Fruit fly (Drosophila melanogaster) whole organism, adult: Measurements from ENCODE around the gene Atg18a.
A peak's percentile ranks its signal among the peaks of the same experiment; 100 is the strongest.

Source experiments
- CG11617 ChIP-seq: fragments of 200-800 bp; sonication (Bioruptor generic); optimal IDR thresholded peaks from 2 replicates; lab custom pipeline; 2017; ENCODE audit warnings: mild to moderate bottlenecking, missing biosample characterization, missing genetic modification reagents, missing genetic modification characterization
- CG12768 ChIP-seq: fragments of 200-800 bp; sonication (Bioruptor generic); optimal IDR thresholded peaks from 2 replicates; lab custom pipeline; 2017; ENCODE audit warnings: missing biosample characterization, missing genetic modification characterization, mild to moderate bottlenecking, moderate library complexity, missing genetic modification reagents
- CG14711 ChIP-seq: fragments of 200-800 bp; sonication (Bioruptor generic); optimal IDR thresholded peaks from 2 replicates; lab custom pipeline; 2018; ENCODE audit warnings: missing biosample characterization, mild to moderate bottlenecking, missing genetic modification characterization, moderate library complexity
- CG1620 ChIP-seq: fragments of 200-800 bp; sonication (Bioruptor generic); optimal IDR thresholded peaks from 2 replicates; lab custom pipeline; 2016; ENCODE audit warnings: missing biosample characterization, missing genetic modification characterization
- CG33017 ChIP-seq: fragments of 200-800 bp; sonication (Bioruptor generic); optimal IDR thresholded peaks from 2 replicates; lab custom pipeline; 2018; ENCODE audit warnings: missing biosample characterization, mild to moderate bottlenecking, missing genetic modification characterization, moderate library complexity
- CG5204 ChIP-seq: fragments of 200-800 bp; sonication (Bioruptor generic); optimal IDR thresholded peaks from 2 replicates; lab custom pipeline; 2016; ENCODE audit warnings: missing biosample characterization, missing genetic modification characterization
- CG7045 ChIP-seq: fragments of 200-800 bp; sonication (Bioruptor generic); optimal IDR thresholded peaks from 2 replicates; lab custom pipeline; 2017; ENCODE audit warnings: missing biosample characterization, mild to moderate bottlenecking, missing genetic modification characterization
- CG7101 ChIP-seq: fragments of 200-800 bp; sonication (Bioruptor generic); optimal IDR thresholded peaks from 2 replicates; lab custom pipeline; 2018; ENCODE audit warnings: missing biosample characterization, mild to moderate bottlenecking, missing genetic modification characterization, moderate library complexity
- Clk ChIP-seq: fragments of 200-800 bp; sonication (Bioruptor generic); optimal IDR thresholded peaks from 2 replicates; lab custom pipeline; 2017; ENCODE audit warnings: missing biosample characterization, missing genetic modification characterization
- Crg-1 ChIP-seq: fragments of 200-800 bp; sonication (Bioruptor generic); optimal IDR thresholded peaks from 2 replicates; lab custom pipeline; 2016; ENCODE audit warnings: missing biosample characterization, missing genetic modification characterization
- Hr96 ChIP-seq: fragments of 200-800 bp; sonication (Bioruptor generic); optimal IDR thresholded peaks from 2 replicates; lab custom pipeline; 2016; ENCODE audit warnings: missing biosample characterization, missing genetic modification characterization
- Mnt ChIP-seq: fragments of 200-800 bp; sonication (Bioruptor generic); optimal IDR thresholded peaks from 2 replicates; lab custom pipeline; 2016; ENCODE audit warnings: missing biosample characterization, mild to moderate bottlenecking, missing genetic modification characterization
- bab1 ChIP-seq: fragments of 200-800 bp; sonication (Bioruptor generic); optimal IDR thresholded peaks from 3 replicates; lab custom pipeline; 2019; ENCODE audit warnings: missing biosample characterization, mild to moderate bottlenecking, missing genetic modification characterization, moderate library complexity
- cic ChIP-seq: fragments of 200-800 bp; sonication (Bioruptor generic); optimal IDR thresholded peaks from 2 replicates; lab custom pipeline; 2017; ENCODE audit warnings: missing biosample characterization, mild to moderate bottlenecking, missing genetic modification characterization, moderate library complexity
- cnc ChIP-seq, 2 experiments: fragments of >200 bp; optimal IDR thresholded peaks; 2 replicates each; lab custom pipeline; 2017
- kay ChIP-seq: fragments of 200-800 bp; sonication (Bioruptor generic); peaks from one replicate; lab custom pipeline; 2016; ENCODE audit warnings: missing biosample characterization, missing genetic modification characterization, borderline replicate concordance
- ovo ChIP-seq: fragments of 200-800 bp; sonication (Bioruptor generic); optimal IDR thresholded peaks from 2 replicates; lab custom pipeline; 2016; ENCODE audit warnings: missing biosample characterization, missing genetic modification characterization
- pad ChIP-seq: fragments of 200-800 bp; sonication (Bioruptor generic); optimal IDR thresholded peaks from 3 replicates; lab custom pipeline; 2017; ENCODE audit warnings: missing biosample characterization, missing genetic modification characterization, mild to moderate bottlenecking, moderate library complexity, missing genetic modification reagents
- tj ChIP-seq: fragments of 200-800 bp; sonication (Bioruptor generic); optimal IDR thresholded peaks from 3 replicates; lab custom pipeline; 2017; ENCODE audit warnings: missing biosample characterization, mild to moderate bottlenecking, missing genetic modification characterization, moderate library complexity
- toe ChIP-seq: fragments of 200-800 bp; sonication (Bioruptor generic); optimal IDR thresholded peaks from 2 replicates; lab custom pipeline; 2016; ENCODE audit warnings: missing biosample characterization, missing genetic modification characterization

Atg18a gene

dm6 chr3L:8153206-8153996, 33.3 kb upstream of the Atg18a start:
- TF ChIP-seq ovo (GFP tag; lab: Kevin White, UChicago) (no peak), CG14711 (no peak), CG5204 (GFP tag; lab: Kevin White, UChicago) (peak; percentile 61), kay (GFP tag; lab: Kevin White, UChicago) (peak; percentile 4), CG7045 (peak; percentile 75), cnc (optimal IDR thresholded peaks at IDR 0.05; lab: Kevin White, UChicago) (no peak), tj (GFP tag; lab: Kevin White, UChicago) (peak; percentile 16)

dm6 chr3L:8154544-8154943, 32.1 kb upstream of the Atg18a start:
- TF ChIP-seq kay (GFP tag; lab: Kevin White, UChicago), result no peak
- no peak for TF ChIP-seq CG12768
- peak; percentile 76 for TF ChIP-seq tj (GFP tag; lab: Kevin White, UChicago)
- no peak for TF ChIP-seq ovo (GFP tag; lab: Kevin White, UChicago)

- no peak for TF ChIP-seq Hr96 (GFP tag; lab: Kevin White, UChicago)
- TF ChIP-seq CG5204 (GFP tag; lab: Kevin White, UChicago), result no peak
- TF ChIP-seq Crg-1 (GFP tag; lab: Kevin White, UChicago), result no peak
- no peak for TF ChIP-seq CG33017 (tag; lab: Kevin White, UChicago)
Observed at dm6 chr3L:8155324-8155723, 31.3 kb upstream of the Atg18a start.

- TF ChIP-seq cic (GFP tag; lab: Kevin White, UChicago), result no peak
- TF ChIP-seq CG11617 (GFP tag; lab: Kevin White, UChicago), result no peak
- no peak for TF ChIP-seq CG14711
- TF ChIP-seq CG12768, result no peak
- no peak for TF ChIP-seq kay (GFP tag; lab: Kevin White, UChicago)
- no peak for TF ChIP-seq ovo (GFP tag; lab: Kevin White, UChicago)
- no peak for TF ChIP-seq toe (GFP tag; lab: Kevin White, UChicago)
- TF ChIP-seq tj (GFP tag; lab: Kevin White, UChicago), result no peak
- TF ChIP-seq Crg-1 (GFP tag; lab: Kevin White, UChicago), result no peak
- no peak for TF ChIP-seq CG7101 (tag; lab: Kevin White, UChicago)
- TF ChIP-seq CG5204 (GFP tag; lab: Kevin White, UChicago), result no peak
- TF ChIP-seq cnc (optimal IDR thresholded peaks at IDR 0.05; lab: Kevin White, UChicago), result no peak
- no peak for TF ChIP-seq Hr96 (GFP tag; lab: Kevin White, UChicago)
- no peak for TF ChIP-seq CG1620 (GFP tag; lab: Kevin White, UChicago)
- TF ChIP-seq Clk (GFP tag; lab: Kevin White, UChicago), result no peak
- no peak for TF ChIP-seq bab1
- no peak for TF ChIP-seq pad
- no peak for TF ChIP-seq CG7045
- TF ChIP-seq Mnt, result no peak
- TF ChIP-seq CG33017 (tag; lab: Kevin White, UChicago), result no peak
Observed at dm6 chr3L:8156199-8156598, 30.5 kb upstream of the Atg18a start.

- TF ChIP-seq pad, result no peak
- TF ChIP-seq toe (GFP tag; lab: Kevin White, UChicago), result no peak
- TF ChIP-seq Crg-1 (GFP tag; lab: Kevin White, UChicago), result no peak
- no peak for TF ChIP-seq tj (GFP tag; lab: Kevin White, UChicago)
- TF ChIP-seq Hr96 (GFP tag; lab: Kevin White, UChicago), result no peak
- no peak for TF ChIP-seq CG1620 (GFP tag; lab: Kevin White, UChicago)
- TF ChIP-seq cic (GFP tag; lab: Kevin White, UChicago), result no peak
- TF ChIP-seq CG7101 (tag; lab: Kevin White, UChicago), result no peak
- no peak for TF ChIP-seq kay (GFP tag; lab: Kevin White, UChicago)
- TF ChIP-seq CG5204 (GFP tag; lab: Kevin White, UChicago), result no peak
Observed at dm6 chr3L:8157079-8157478, 29.6 kb upstream of the Atg18a start.

- TF ChIP-seq kay (GFP tag; lab: Kevin White, UChicago) (peak; percentile 76), CG7045 (no peak), CG11617 (GFP tag; lab: Kevin White, UChicago) (no peak), Hr96 (GFP tag; lab: Kevin White, UChicago) (no peak), Crg-1 (GFP tag; lab: Kevin White, UChicago) (no peak), bab1 (peak; percentile 49), tj (GFP tag; lab: Kevin White, UChicago) (peak; percentile 99)
Observed at dm6 chr3L:8158715-8159380, 27.8 kb upstream of the Atg18a start, which contains the start of gene CG42445. Gene CG42445, minus strand, starts transcription at chr3L:8158900.
